Worm (Caenorhabditis elegans) whole organism, L4/young adult: Measurements from ENCODE around the gene F12A10.9.

ENCODE experiments used
- W03F9.2 ChIP-seq: fragments of 150-350 bp; optimal IDR thresholded peaks from 2 replicates; lab custom pipeline; 2014; ENCODE audit warnings: missing biosample characterization, missing genetic modification characterization
- dao-5 ChIP-seq: sonication (generic microtip); optimal IDR thresholded peaks from 2 replicates; lab custom pipeline; 2016; ENCODE audit warnings: missing genotype, missing genetic modification characterization, moderate library complexity, missing compliant biosample characterization
- him-1 ChIP-seq: sonication (generic microtip); optimal IDR thresholded peaks from 2 replicates; lab custom pipeline; 2016; ENCODE audit warnings: missing genotype, missing genetic modification reagents, missing genetic modification characterization, missing compliant biosample characterization

The F12A10.9 gene

DNA sequence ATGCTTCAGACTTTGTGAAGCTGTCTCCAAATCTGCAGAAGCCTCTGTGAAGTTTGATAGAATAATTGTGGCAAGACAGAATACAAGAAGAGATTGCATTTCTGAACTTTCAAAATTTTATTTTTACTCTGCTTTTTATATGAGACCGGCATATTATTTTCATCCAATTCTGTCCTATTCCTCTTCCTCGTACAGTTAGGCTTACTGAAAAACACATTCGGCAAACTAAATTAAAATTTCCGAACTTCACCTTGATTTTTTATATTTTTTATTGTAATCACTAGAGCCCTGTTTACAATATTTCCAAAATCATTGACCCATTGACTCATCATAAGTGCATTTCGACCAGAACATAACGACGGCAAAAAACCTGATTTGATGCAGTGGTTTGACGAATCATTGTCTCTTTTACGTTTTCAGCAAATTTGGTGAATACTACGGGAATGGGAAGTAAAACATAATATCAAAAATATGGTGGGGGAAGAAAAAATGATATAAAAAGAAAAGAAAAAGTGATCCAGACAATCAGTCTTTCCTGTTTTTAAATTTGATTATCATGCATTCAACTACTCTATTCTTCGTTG is at the start of gene F12A10.9, which contains the start of gene suex-1:
TSS of gene F12A10.9 (plus strand) at position 534 of the 584 bp plus-strand sequence.
TSS of gene suex-1 (minus strand) at position 101 of the 584 bp plus-strand sequence.
- no peak for TF ChIP-seq him-1 (tag; lab: Kevin White, UChicago)
- no peak for TF ChIP-seq dao-5 (tag; lab: Kevin White, UChicago)
- TF ChIP-seq W03F9.2 (tag; lab: Kevin White, UChicago), result no peak

ce11 chrII:5449219-5449618 is 49.3 kb upstream of the F12A10.9 start:
- TF ChIP-seq dao-5 (tag; lab: Kevin White, UChicago), result no peak
- TF ChIP-seq W03F9.2 (tag; lab: Kevin White, UChicago), result no peak
- TF ChIP-seq him-1 (tag; lab: Kevin White, UChicago), result no peak

ce11 chrII:5449620-5450019 is 48.9 kb upstream of the F12A10.9 start:
- TF ChIP-seq W03F9.2 (tag; lab: Kevin White, UChicago) (no peak), dao-5 (tag; lab: Kevin White, UChicago) (no peak), him-1 (tag; lab: Kevin White, UChicago) (no peak)

- no peak for TF ChIP-seq dao-5 (tag; lab: Kevin White, UChicago)
Observed at ce11 chrII:5451278-5451677, 47.2 kb upstream of the F12A10.9 start.

ce11 chrII:5453547-5453946 is 44.9 kb upstream of the F12A10.9 start, which contains the start of gene dhs-5:
Gene dhs-5 (plus strand): TSS chrII:5453847.
- TF ChIP-seq him-1 (tag; lab: Kevin White, UChicago) (no peak), dao-5 (tag; lab: Kevin White, UChicago) (no peak), W03F9.2 (tag; lab: Kevin White, UChicago) (no peak)

DNA sequence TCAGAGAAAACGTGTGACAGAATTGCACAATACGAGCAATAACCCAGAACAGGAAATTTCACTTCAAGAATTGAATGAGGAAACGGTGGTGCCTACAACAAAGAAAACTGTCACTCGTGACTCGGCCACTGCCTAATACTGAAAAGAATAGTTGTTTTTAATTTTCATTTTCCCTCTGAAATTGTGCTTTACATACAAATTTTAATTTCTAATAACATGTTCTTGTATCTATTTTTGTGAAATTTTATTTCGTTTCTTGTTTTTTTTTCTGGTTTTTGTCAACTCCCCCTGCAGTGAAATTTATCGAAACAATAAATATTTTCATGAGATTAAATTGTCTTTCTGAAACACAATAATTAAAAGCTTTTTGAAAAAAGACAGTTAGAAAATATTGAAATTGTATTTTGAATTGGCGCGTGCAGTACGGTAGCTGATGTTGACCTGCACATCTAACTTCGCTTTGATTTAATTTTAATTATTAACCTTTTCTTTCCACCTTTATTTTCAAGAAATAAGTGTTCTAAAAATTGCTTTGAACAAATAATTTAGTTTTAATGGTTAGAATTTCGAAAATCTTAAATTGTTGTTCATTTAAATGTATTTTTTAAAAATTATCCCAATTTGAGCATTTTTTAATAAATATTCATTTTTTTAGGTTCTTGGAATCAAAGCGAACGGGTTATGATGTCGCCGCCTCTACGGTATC is 42.7 kb upstream of the F12A10.9 start, which contains the start of gene daz-1:
TSS of gene daz-1 (plus strand) at position 656 of the 706 bp plus-strand sequence.
- TF ChIP-seq W03F9.2 (tag; lab: Kevin White, UChicago), result no peak
- no peak for TF ChIP-seq dao-5 (tag; lab: Kevin White, UChicago)
- TF ChIP-seq him-1 (tag; lab: Kevin White, UChicago), result no peak

DNA sequence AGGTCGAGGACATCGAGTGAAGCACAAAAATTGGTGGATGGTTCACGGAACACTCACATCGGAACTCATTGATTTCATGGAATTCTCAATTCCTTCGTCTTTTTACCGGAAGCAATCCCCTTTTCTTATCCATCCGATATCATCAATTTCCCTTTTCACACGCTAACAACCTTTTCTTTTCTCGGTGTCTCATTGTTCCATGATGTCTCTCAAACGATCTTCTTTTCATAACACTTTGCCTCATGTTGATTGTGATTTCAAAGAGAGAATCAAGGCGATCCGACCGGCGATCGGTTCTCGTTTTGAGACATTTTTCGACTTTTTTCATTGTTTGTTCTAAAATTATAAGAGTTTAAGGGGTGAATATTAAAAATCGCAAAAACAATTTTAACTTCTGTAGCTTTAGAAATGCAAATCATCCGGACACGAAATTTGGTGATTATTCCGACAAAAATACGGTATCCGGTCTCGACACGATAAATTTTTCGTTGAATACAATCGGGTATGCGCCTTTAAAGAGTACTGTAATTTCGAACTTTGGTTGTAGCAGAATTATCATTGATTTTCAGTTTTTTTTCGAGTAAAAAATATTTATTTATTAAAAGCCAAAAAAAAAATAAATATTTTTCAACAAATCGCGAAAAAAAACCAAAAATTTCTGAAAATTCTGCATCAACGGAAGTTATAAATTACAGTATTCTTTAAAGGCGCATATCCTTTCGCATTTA is 39.6 kb upstream of the F12A10.9 start:
- no peak for TF ChIP-seq W03F9.2 (tag; lab: Kevin White, UChicago)
- TF ChIP-seq dao-5 (tag; lab: Kevin White, UChicago), result no peak
- TF ChIP-seq him-1 (tag; lab: Kevin White, UChicago), result no peak

DNA sequence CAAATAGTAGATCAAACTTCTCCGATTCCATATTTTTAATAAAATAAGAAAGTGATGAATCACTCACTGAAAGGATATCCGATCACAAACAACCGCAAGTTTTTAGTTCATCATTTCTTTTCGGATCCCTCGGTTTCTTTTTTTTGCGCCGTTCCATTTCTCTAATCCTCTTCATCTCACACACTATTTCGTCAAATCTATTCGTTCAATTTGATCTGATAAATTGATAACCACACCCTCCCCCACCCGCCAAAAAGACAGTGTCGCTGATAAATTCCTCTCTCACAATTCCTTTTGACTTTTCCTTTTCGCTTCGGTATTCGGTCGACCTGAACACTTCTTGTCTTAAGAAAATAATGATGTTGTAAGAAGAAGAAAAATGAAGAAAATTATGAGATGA is 39.0 kb upstream of the F12A10.9 start:
- TF ChIP-seq dao-5 (tag; lab: Kevin White, UChicago) (no peak), him-1 (tag; lab: Kevin White, UChicago) (no peak), W03F9.2 (tag; lab: Kevin White, UChicago) (no peak)

- no peak for TF ChIP-seq dao-5 (tag; lab: Kevin White, UChicago)
- no peak for TF ChIP-seq him-1 (tag; lab: Kevin White, UChicago)
- TF ChIP-seq W03F9.2 (tag; lab: Kevin White, UChicago), result no peak
Observed at ce11 chrII:5460911-5461310, 37.6 kb upstream of the F12A10.9 start.

DNA sequence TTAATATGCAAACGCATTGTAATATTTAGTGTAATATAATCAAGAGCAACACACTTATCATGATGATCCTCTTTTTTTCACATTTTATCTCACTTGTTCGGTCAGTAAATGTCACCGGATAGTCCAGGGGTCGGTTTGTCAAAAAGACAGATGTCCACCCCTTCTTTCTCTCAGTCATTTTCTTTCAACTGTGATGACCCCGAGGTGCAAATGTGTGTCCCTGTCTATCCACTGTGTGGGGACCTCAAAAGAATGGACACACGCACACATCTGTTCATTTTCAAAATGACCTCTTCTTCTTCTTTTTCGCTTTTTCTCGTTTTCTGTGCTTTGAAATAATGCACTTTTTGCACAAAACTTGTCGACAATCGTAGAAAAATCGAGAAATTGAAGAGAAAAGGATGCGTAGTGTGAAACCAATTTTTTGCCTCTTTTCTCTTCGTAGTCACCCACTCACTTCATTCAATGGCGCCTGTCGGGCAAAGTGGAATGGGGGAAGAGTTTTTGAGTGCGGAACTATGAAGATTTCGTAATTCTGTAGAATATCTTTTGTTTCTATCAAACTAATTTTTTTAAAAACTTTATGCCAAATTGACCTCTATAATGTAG is 34.7 kb upstream of the F12A10.9 start:
- TF ChIP-seq dao-5 (tag; lab: Kevin White, UChicago) (no peak), him-1 (tag; lab: Kevin White, UChicago) (no peak), W03F9.2 (tag; lab: Kevin White, UChicago) (no peak)

ce11 chrII:5465729-5466408 is 32.6 kb upstream of the F12A10.9 start, which contains the start of gene clr-1:
Gene clr-1 (plus strand): TSS chrII:5466358.
- TF ChIP-seq dao-5 (tag; lab: Kevin White, UChicago) (no peak), W03F9.2 (tag; lab: Kevin White, UChicago) (no peak), him-1 (tag; lab: Kevin White, UChicago) (no peak)

- no peak for TF ChIP-seq him-1 (tag; lab: Kevin White, UChicago)
- no peak for TF ChIP-seq dao-5 (tag; lab: Kevin White, UChicago)
- TF ChIP-seq W03F9.2 (tag; lab: Kevin White, UChicago), result peak; percentile 58
Observed at ce11 chrII:5473946-5474423, 24.5 kb upstream of the F12A10.9 start, which contains the start of gene mrps-16. Gene mrps-16 (plus strand): TSS chrII:5474373.
